Worm (Caenorhabditis elegans) whole organism, mixed stage, embryonic: ENCODE measurements around the gene prx-10.

ENCODE experiments used
- M03D4.4 ChIP-seq: sonication (generic microtip); optimal IDR thresholded peaks from 2 replicates; lab custom pipeline; 2017; ENCODE audit warnings: mild to moderate bottlenecking, missing genetic modification characterization, missing compliant biosample characterization
- bed-3 ChIP-seq: fragments of 200-800 bp; sonication (Bioruptor generic); optimal IDR thresholded peaks from 3 replicates; lab custom pipeline; 2018; ENCODE audit warnings: mild to moderate bottlenecking, missing genetic modification characterization, moderate library complexity, missing compliant biosample characterization
- blmp-1 ChIP-seq: fragments of 150-350 bp; optimal IDR thresholded peaks from 2 replicates; lab custom pipeline; 2014; ENCODE audit warnings: missing biosample characterization, missing genetic modification characterization
- ceh-39 ChIP-seq: fragments of 150-350 bp; optimal IDR thresholded peaks from 2 replicates; lab custom pipeline; 2014; ENCODE audit warnings: missing biosample characterization, missing genetic modification characterization
- ceh-83 ChIP-seq: fragments of 200-800 bp; sonication (Bioruptor generic); optimal IDR thresholded peaks from 2 replicates; lab custom pipeline; 2018; ENCODE audit warnings: mild to moderate bottlenecking, missing genetic modification characterization, missing compliant biosample characterization
- ces-1 ChIP-seq: fragments of 150-350 bp; optimal IDR thresholded peaks from 2 replicates; lab custom pipeline; 2014; ENCODE audit warnings: missing biosample characterization, missing genetic modification reagents, missing genetic modification characterization
- cnd-1 ChIP-seq: fragments of 200-800 bp; sonication (Bioruptor generic); optimal IDR thresholded peaks from 2 replicates; lab custom pipeline; 2018; ENCODE audit warnings: mild to moderate bottlenecking, missing genetic modification characterization, missing compliant biosample characterization
- drap-1 ChIP-seq: fragments of 200-800 bp; sonication (Bioruptor generic); optimal IDR thresholded peaks from 3 replicates; lab custom pipeline; 2018; ENCODE audit warnings: mild to moderate bottlenecking, missing genetic modification characterization, missing compliant biosample characterization
- elt-1 ChIP-seq: sonication (generic microtip); optimal IDR thresholded peaks from 2 replicates; lab custom pipeline; 2017; ENCODE audit warnings: missing genetic modification characterization, mild to moderate bottlenecking, missing compliant biosample characterization, antibody characterized with exemption, moderate library complexity, borderline replicate concordance; ENCODE audit not compliant: insufficient read depth
- elt-3 ChIP-seq: fragments of 150-350 bp; optimal IDR thresholded peaks from 2 replicates; lab custom pipeline; 2014; ENCODE audit warnings: missing biosample characterization, missing genetic modification characterization
- flh-1 ChIP-seq: fragments of 200-800 bp; sonication (Bioruptor generic); optimal IDR thresholded peaks from 2 replicates; lab custom pipeline; 2018; ENCODE audit warnings: mild to moderate bottlenecking, missing genetic modification characterization, moderate library complexity, missing compliant biosample characterization
- ham-2 ChIP-seq: fragments of 200-800 bp; sonication (Bioruptor generic); optimal IDR thresholded peaks from 2 replicates; lab custom pipeline; 2018; ENCODE audit warnings: mild to moderate bottlenecking, missing genetic modification characterization, missing compliant biosample characterization
- hlh-1 ChIP-seq: fragments of 150-350 bp; optimal IDR thresholded peaks from 2 replicates; lab custom pipeline; 2014; ENCODE audit warnings: missing biosample characterization, missing genetic modification reagents, missing genetic modification characterization
- lin-13 ChIP-seq: fragments of 150-350 bp; optimal IDR thresholded peaks from 2 replicates; lab custom pipeline; 2014; ENCODE audit warnings: missing biosample characterization, missing genetic modification characterization
- lin-32 ChIP-seq: fragments of 200-800 bp; sonication (Bioruptor generic); optimal IDR thresholded peaks from 2 replicates; lab custom pipeline; 2018; ENCODE audit warnings: mild to moderate bottlenecking, missing genetic modification characterization, missing compliant biosample characterization
- lsy-2 ChIP-seq: fragments of 150-350 bp; optimal IDR thresholded peaks from 2 replicates; lab custom pipeline; 2014; ENCODE audit warnings: missing biosample characterization, missing genetic modification characterization
- mab-5 ChIP-seq: fragments of 150-350 bp; optimal IDR thresholded peaks from 2 replicates; lab custom pipeline; 2014; ENCODE audit warnings: missing biosample characterization, missing genetic modification characterization
- mep-1 ChIP-seq: fragments of 150-350 bp; optimal IDR thresholded peaks from 2 replicates; lab custom pipeline; 2017; ENCODE audit warnings: missing biosample characterization, missing genetic modification reagents, missing genetic modification characterization, inconsistent platforms
- mls-2 ChIP-seq: sonication (generic microtip); optimal IDR thresholded peaks from 2 replicates; lab custom pipeline; 2016; ENCODE audit warnings: mild to moderate bottlenecking, missing genetic modification characterization, moderate library complexity, missing compliant biosample characterization
- nhr-12 ChIP-seq: fragments of 150-350 bp; optimal IDR thresholded peaks from 2 replicates; lab custom pipeline; 2014; ENCODE audit warnings: missing biosample characterization, missing genetic modification characterization
- nhr-2 ChIP-seq: fragments of 150-350 bp; optimal IDR thresholded peaks from 2 replicates; lab custom pipeline; 2014; ENCODE audit warnings: missing biosample characterization, missing genetic modification characterization
- nhr-237 ChIP-seq: fragments of 150-350 bp; optimal IDR thresholded peaks from 2 replicates; lab custom pipeline; 2014; ENCODE audit warnings: missing biosample characterization, missing genetic modification characterization
- nhr-28 ChIP-seq: fragments of 150-350 bp; optimal IDR thresholded peaks from 2 replicates; lab custom pipeline; 2014; ENCODE audit warnings: missing biosample characterization, missing genetic modification characterization
- nhr-76 ChIP-seq: sonication (generic microtip); optimal IDR thresholded peaks from 2 replicates; lab custom pipeline; 2017; ENCODE audit warnings: missing biosample characterization, missing genetic modification characterization
- pha-4 ChIP-seq: fragments of 150-350 bp; optimal IDR thresholded peaks from 2 replicates; lab custom pipeline; 2018; ENCODE audit warnings: missing biosample characterization, missing genetic modification reagents, missing genetic modification characterization
- sem-2 ChIP-seq: fragments of 200-800 bp; sonication (Bioruptor generic); optimal IDR thresholded peaks from 2 replicates; lab custom pipeline; 2018; ENCODE audit warnings: mild to moderate bottlenecking, missing genetic modification characterization, missing compliant biosample characterization
- snpc-4 ChIP-seq: fragments of 150-350 bp; optimal IDR thresholded peaks from 2 replicates; lab custom pipeline; 2014; ENCODE audit warnings: missing biosample characterization, missing genetic modification characterization
- sptf-1 ChIP-seq: sonication (generic microtip); optimal IDR thresholded peaks from 2 replicates; lab custom pipeline; 2017; ENCODE audit warnings: mild to moderate bottlenecking, missing genetic modification characterization, moderate library complexity, missing compliant biosample characterization
- tbx-8 ChIP-seq: fragments of 200-800 bp; sonication (Bioruptor generic); optimal IDR thresholded peaks from 2 replicates; lab custom pipeline; 2018; ENCODE audit warnings: mild to moderate bottlenecking, missing genetic modification characterization, moderate library complexity, missing compliant biosample characterization
- unc-39 ChIP-seq: fragments of 150-350 bp; optimal IDR thresholded peaks from 2 replicates; lab custom pipeline; 2014; ENCODE audit warnings: missing biosample characterization, missing genetic modification characterization

Gene prx-10

DNA sequence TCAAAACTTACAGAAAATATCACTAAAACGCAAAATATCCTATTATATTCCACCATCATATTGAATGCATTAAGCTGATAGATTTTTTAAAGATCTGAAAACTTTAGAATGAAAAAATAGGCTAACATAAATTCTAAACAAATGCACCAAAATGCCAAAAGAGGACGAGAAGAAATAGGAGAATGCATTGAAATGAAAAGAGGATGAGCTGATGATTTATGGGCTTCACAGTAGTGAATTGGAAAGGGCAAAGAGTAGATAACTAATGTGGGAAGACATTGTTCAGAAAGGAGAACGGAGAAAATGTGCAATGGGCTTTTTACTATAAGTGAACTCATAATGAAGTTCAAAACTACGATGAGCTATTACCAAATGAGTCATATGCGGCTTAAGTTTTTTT, 18.7 kb upstream of the prx-10 start, which contains the start of gene cutl-19:
TSS of gene cutl-19 (minus strand) at position 101 of the 400 bp plus-strand sequence.
- TF ChIP-seq blmp-1 (tag; lab: Kevin White, UChicago) (no peak), drap-1 (GFP tag; lab: Kevin White, UChicago) (no peak), nhr-237 (no peak), hlh-1 (tag; lab: Kevin White, UChicago) (no peak), sem-2 (GFP tag; lab: Kevin White, UChicago) (no peak)

DNA sequence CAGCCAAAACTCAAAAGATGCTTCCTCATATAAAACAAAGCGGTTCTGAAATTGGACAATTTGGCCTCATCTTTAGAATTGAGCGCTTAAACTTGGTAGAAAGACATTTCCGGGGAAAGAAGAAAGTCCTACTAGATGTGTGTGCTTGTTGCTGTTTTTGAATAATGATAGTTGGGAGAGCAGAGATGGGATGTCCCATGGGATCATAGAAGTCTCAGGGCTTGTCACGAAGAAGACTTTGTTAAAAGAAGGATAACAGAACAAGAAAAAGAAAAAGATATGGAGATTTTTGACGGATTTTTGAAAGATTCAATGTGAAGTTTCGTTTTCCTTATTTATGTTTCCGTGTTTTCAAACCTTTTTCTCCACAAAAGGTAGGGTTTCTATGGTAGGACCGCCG, 17.5 kb upstream of the prx-10 start, which contains the start of gene ZC155.2:
TSS of gene ZC155.2 (plus strand) at position 301 of the 400 bp plus-strand sequence.
- TF ChIP-seq elt-3 (tag; lab: Kevin White, UChicago) (no peak), mls-2 (tag; lab: Kevin White, UChicago) (no peak), ceh-39 (tag; lab: Kevin White, UChicago) (no peak), nhr-2 (tag; lab: Kevin White, UChicago) (no peak), lin-13 (no peak)

DNA sequence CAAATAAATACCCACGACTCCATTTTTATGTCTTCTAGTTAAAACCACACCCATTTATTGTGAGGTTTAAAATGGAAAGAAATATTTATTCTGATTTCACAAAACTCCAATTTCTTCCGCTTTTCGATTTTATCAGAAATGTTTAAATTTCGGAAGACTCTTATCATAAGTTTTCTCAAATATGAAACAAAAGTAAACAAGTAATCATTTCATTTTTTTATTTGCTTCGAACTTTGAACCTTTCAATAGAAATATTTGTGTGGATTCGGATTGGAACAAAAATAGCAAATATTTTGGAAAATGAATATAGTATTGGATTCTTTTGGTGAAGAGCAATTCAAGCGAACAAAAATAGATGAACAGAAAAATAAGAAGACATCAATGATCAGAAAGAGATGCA, 14.4 kb upstream of the prx-10 start:
- TF ChIP-seq lsy-2 (no peak), lin-32 (GFP tag; lab: Kevin White, UChicago) (no peak), flh-1 (no peak), ces-1 (GFP tag; lab: Kevin White, UChicago) (no peak), unc-39 (no peak), elt-1 (tag; lab: Kevin White, UChicago) (no peak), nhr-237 (no peak), nhr-2 (tag; lab: Kevin White, UChicago) (no peak), sptf-1 (tag; lab: Kevin White, UChicago) (no peak), mab-5 (tag; lab: Kevin White, UChicago) (no peak), snpc-4 (tag; lab: Kevin White, UChicago) (no peak), drap-1 (GFP tag; lab: Kevin White, UChicago) (no peak)

DNA sequence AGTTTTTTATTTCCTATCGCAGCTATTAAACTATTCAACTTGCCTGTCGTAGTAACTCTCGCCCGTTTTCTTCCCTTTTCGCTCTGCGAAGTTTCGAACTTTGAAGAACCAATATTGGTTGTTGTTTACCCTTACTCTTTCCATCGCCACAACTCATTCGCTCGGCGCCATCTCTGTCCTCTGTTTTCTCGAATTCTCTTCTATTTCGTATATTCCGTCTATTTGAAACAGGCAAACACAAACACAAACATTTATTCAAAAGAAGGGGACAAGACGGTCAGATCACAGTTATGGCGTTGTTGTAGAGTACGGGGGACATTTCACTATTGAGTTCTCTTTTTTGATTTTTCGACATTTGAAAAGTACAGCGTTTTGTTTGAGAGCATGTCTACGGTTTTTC, 13.4 kb upstream of the prx-10 start:
- peak; percentile 8 for TF ChIP-seq pha-4 (tag; lab: Kevin White, UChicago)
- TF ChIP-seq nhr-12: no peak
- no peak for TF ChIP-seq flh-1

DNA sequence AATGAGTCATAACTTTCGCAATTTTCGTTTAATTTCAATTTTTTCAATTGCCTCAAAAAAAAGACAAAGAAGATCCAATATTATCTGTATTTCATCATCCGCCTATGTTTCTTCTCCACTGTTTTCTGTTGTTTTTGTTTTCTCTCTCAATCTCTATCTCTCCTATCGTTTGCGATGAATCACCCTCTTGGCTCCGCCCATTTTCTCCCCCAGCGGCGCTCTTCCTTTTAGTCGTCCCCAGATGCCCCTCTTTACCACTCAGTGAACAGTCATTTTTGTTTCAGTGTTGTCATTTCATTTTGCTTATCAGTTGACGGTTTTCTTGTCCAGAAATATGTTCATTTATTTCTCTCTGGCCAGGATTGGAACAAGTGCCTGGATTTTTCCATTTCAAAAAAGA, 11.3 kb upstream of the prx-10 start:
- TF ChIP-seq tbx-8 (GFP tag; lab: Kevin White, UChicago): no peak
- no peak for TF ChIP-seq nhr-76 (tag; lab: Kevin White, UChicago)
- no peak for TF ChIP-seq hlh-1 (tag; lab: Kevin White, UChicago)
- TF ChIP-seq nhr-12: no peak
- no peak for TF ChIP-seq mab-5 (tag; lab: Kevin White, UChicago)
- TF ChIP-seq M03D4.4 (tag; lab: Kevin White, UChicago): no peak
- no peak for TF ChIP-seq bed-3 (GFP tag; lab: Kevin White, UChicago)
- no peak for TF ChIP-seq cnd-1 (tag; lab: Kevin White, UChicago)
- no peak for TF ChIP-seq drap-1 (GFP tag; lab: Kevin White, UChicago)
- no peak for TF ChIP-seq nhr-28 (tag; lab: Kevin White, UChicago)
- no peak for TF ChIP-seq lsy-2
- TF ChIP-seq, all 35 proteins: peak for 0

DNA sequence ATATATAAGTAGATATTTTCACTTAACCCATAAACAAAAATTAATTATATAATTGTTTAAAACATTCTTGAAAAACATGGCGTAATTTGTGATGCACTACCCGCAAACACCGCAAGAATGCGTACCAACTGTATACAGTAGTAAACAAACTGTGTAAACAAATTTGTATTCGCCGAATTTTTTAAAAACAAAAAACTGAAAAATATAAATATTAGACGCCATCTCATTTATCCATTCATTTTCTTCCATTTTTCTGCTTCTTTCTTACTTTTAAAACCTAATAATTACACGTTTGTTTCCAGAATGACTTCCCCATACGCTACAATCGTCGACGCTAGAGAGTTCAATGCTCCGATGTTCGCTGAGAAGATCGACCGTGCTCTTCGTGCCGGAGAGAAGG, 10.9 kb upstream of the prx-10 start, which contains the start of gene nex-1:
TSS of gene nex-1 (plus strand) at position 301 of the 400 bp plus-strand sequence.
- no peak for TF ChIP-seq blmp-1 (tag; lab: Kevin White, UChicago)
- no peak for TF ChIP-seq snpc-4 (tag; lab: Kevin White, UChicago)
- TF ChIP-seq M03D4.4 (tag; lab: Kevin White, UChicago): no peak
- TF ChIP-seq ham-2 (GFP tag; lab: Kevin White, UChicago): no peak
- no peak for TF ChIP-seq nhr-28 (tag; lab: Kevin White, UChicago)
- TF ChIP-seq pha-4 (tag; lab: Kevin White, UChicago): no peak
- TF ChIP-seq mep-1 (tag; lab: Kevin White, UChicago): no peak
- TF ChIP-seq ceh-83: no peak
- TF ChIP-seq ceh-39 (tag; lab: Kevin White, UChicago): no peak
- TF ChIP-seq elt-1 (tag; lab: Kevin White, UChicago): no peak
